Worm (Caenorhabditis elegans) whole organism, mixed stage, embryonic: ENCODE data around the gene ZK180.7.

Experiments used
- ceh-83 ChIP-seq: fragments of 200-800 bp; sonication (Bioruptor generic); optimal IDR thresholded peaks from 2 replicates; lab custom pipeline; 2018; ENCODE audit warnings: mild to moderate bottlenecking, missing genetic modification characterization, missing compliant biosample characterization
- ces-1 ChIP-seq: fragments of 150-350 bp; optimal IDR thresholded peaks from 2 replicates; lab custom pipeline; 2014; ENCODE audit warnings: missing biosample characterization, missing genetic modification reagents, missing genetic modification characterization
- snpc-4 ChIP-seq: fragments of 150-350 bp; optimal IDR thresholded peaks from 2 replicates; lab custom pipeline; 2014; ENCODE audit warnings: missing biosample characterization, missing genetic modification characterization
- unc-62 ChIP-seq: fragments of 150-350 bp; optimal IDR thresholded peaks from 2 replicates; lab custom pipeline; 2014; ENCODE audit warnings: missing biosample characterization, missing genetic modification reagents, missing genetic modification characterization

- no peak for TF ChIP-seq ceh-83
- no peak for TF ChIP-seq snpc-4
- TF ChIP-seq ces-1, result no peak
- TF ChIP-seq unc-62 (GFP tag; lab: Kevin White, UChicago), result no peak
These were observed 5.8 kb upstream of the ZK180.7 start for ce11 chrIV:4484555-4484954.
